Worm (Caenorhabditis elegans): Measurements from ENCODE around the gene rab-28.

rab-28 gene

DNA sequence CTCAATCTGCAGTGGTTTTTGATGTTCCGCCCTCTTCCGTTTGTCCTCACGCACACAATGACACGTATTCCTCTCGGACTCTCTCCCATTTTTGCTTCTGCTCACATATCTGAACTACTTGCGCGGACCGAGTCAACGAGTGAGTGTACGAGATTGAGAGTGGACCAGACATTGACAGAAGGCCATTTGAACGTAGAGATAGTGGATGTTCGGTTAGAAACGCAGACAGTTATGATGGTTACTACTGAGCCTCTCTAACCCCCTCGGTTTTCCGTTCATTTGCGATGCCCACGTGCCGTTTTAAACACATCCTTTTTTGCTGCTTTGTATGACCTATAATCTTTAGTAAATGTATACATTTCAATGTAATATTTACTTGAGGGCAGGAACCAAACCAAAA lies 27.4 kb downstream of the rab-28 start:
- TF ChIP-seq fkh-10 (GFP tag; optimal IDR thresholded peaks at IDR 0.05) = peak; percentile 6
- no peak for TF ChIP-seq sdz-12 (GFP tag; optimal IDR thresholded peaks at IDR 0.05)
- peak; percentile 99 for TF ChIP-seq aha-1 (tag)
- TF ChIP-seq ztf-11 (tag; optimal IDR thresholded peaks at IDR 0.05) = no peak
- TF ChIP-seq lim-7 (GFP tag; IDR thresholded peaks at IDR 0.05) = no peak
- TF ChIP-seq hlh-30 (tag; optimal IDR thresholded peaks at IDR 0.05; ENCODE audit: insufficient read depth) = peak; percentile 60
- peak in 1 of 2 experiments; percentile 92 for TF ChIP-seq mdl-1 (tag; optimal IDR thresholded peaks at IDR 0.05)
- TF ChIP-seq mep-1 (tag; optimal IDR thresholded peaks at IDR 0.05) = peak; percentile 45
- peak; percentile 12 to 58 for TF ChIP-seq lsy-2 (tag; optimal IDR thresholded peaks at IDR 0.05)
- TF ChIP-seq unc-39 (tag; optimal IDR thresholded peaks at IDR 0.05) = no peak
- TF ChIP-seq daf-19 (GFP tag; conservative IDR thresholded peaks at IDR 0.05) = no peak
- TF ChIP-seq nhr-111 (GFP tag; optimal IDR thresholded peaks at IDR 0.05) = no peak
- 0 out of 2 replicates have a peak, but pooled peaks have one; percentile 32 for TF ChIP-seq ceh-20 (GFP tag; IDR thresholded peaks at IDR 0.05)
- no peak for TF ChIP-seq nhr-42 (GFP tag; IDR thresholded peaks at IDR 0.05)
- TF ChIP-seq mxl-3 (GFP tag; optimal IDR thresholded peaks at IDR 0.05) = peak; percentile 19
- no peak for TF ChIP-seq madf-9 (GFP tag; conservative IDR thresholded peaks at IDR 0.05)
- TF ChIP-seq daf-8 (GFP tag; IDR thresholded peaks at IDR 0.05) = no peak
- TF ChIP-seq egl-27 (tag; optimal IDR thresholded peaks at IDR 0.05) = no peak
- no peak for TF ChIP-seq dmd-9 (GFP tag; IDR thresholded peaks at IDR 0.05)
- no peak for TF ChIP-seq ctbp-1 (GFP tag; IDR thresholded peaks at IDR 0.05)
- TF ChIP-seq rbr-2 (tag; optimal IDR thresholded peaks at IDR 0.05) = peak; percentile 27
- TF ChIP-seq hif-1 (tag; optimal IDR thresholded peaks at IDR 0.05) = peak in 1 of 2 experiments; percentile 36
- peak; percentile 60 for TF ChIP-seq mes-2 (tag; optimal IDR thresholded peaks at IDR 0.05; ENCODE audit: poor library complexity, severe bottlenecking)

DNA sequence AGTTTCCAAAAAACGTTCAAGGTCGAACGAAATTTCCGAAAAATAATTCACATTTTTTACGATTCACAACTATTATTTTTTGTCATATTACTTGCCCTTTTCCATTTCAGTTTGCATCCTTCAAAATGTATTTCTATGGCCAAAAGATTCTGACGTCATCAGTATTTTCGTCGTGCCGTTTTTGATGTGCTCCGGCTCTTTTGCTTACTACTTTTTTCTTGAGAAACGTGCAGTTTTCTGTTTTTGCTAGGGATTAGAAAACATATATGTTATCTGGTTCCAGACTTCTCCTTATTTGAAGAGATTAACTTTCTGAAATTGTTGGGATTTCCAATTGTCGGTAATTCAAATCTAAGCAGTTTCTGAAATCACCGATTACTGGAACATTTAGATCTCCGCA lies 28.0 kb downstream of the rab-28 start:
- TF ChIP-seq F49E8.2 (tag; optimal IDR thresholded peaks at IDR 0.05; ENCODE audit: borderline replicate concordance) = no peak
- TF ChIP-seq snpc-1.2 (GFP tag; IDR thresholded peaks at IDR 0.05) = no peak
- peak in 1 of 2 experiments; percentile 95 for TF ChIP-seq hif-1 (tag; optimal IDR thresholded peaks at IDR 0.05)
- TF ChIP-seq F10B5.3 (tag; optimal IDR thresholded peaks at IDR 0.05) = no peak
- TF ChIP-seq ceh-28 (tag; optimal IDR thresholded peaks at IDR 0.05) = no peak
- TF ChIP-seq aha-1 (tag) = peak; percentile 97
- peak in 1 of 2 experiments; percentile 26 for TF ChIP-seq lsy-2 (tag; optimal IDR thresholded peaks at IDR 0.05)
- TF ChIP-seq lin-15B (tag; optimal IDR thresholded peaks at IDR 0.05) = no peak
- TF ChIP-seq madf-5 (GFP tag; IDR thresholded peaks at IDR 0.05) = no peak
- TF ChIP-seq sdz-12 (GFP tag; optimal IDR thresholded peaks at IDR 0.05) = no peak
- no peak for TF ChIP-seq saeg-2 (GFP tag; IDR thresholded peaks at IDR 0.05)

DNA sequence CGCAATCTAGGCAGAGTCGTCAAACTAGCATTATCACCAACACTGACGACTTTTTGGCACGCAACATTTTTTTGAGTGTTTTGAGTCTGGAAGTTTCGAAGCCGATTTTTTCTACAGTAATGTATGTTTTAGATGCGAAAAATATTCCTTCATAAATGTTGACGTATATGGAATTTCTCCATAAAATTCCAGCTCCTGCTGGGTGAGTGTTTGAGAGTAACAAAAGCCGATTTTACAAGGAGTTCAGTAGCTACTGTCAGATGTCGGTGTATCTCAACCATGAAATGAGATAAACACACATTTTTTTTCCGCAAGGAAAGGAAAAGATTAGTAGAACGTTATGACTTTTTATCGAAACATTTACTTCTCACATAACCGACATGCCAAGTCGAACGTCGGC lies 29.0 kb downstream of the rab-28 start:
- TF ChIP-seq unc-62 (GFP tag; optimal IDR thresholded peaks at IDR 0.05 in 1 of 2) = peak in 1 of 2 experiments; percentile 94
- no peak for TF ChIP-seq unc-62 (tag; optimal IDR thresholded peaks at IDR 0.05)
- no peak for TF ChIP-seq attf-4 (tag; optimal IDR thresholded peaks at IDR 0.05)

DNA sequence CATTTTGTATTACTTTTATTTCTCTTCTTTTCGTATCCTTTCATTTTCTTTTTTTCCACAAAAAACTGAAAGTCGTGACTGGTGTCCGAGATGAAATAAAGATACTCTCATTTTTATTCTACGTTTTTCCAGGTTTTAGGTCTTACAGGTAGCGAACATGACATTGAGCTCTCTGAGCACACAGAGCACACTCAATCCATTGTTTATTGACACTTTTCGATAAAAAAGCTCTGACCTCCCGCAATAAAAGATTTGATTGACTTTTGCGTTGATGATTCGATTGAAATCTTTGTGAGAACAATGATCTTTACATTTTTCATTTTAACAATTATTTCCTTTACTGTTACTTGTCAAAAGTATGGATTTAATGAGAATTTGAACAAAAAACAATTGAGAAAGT lies 31.7 kb downstream of the rab-28 start, which contains the start of gene C46C2.6:
Gene C46C2.6 (plus strand): TSS at position 301 of the 400 bp plus-strand sequence.
- peak; percentile 14 for TF ChIP-seq ama-1 (optimal IDR thresholded peaks at IDR 0.05)
- TF ChIP-seq sdz-12 (GFP tag; optimal IDR thresholded peaks at IDR 0.05) = no peak
- no peak for TF ChIP-seq dpl-1 (GFP tag; optimal IDR thresholded peaks at IDR 0.05)
- no peak for TF ChIP-seq zip-11 (GFP tag; IDR thresholded peaks at IDR 0.05)
- no peak for TF ChIP-seq daf-12 (tag; optimal IDR thresholded peaks at IDR 0.05)
- no peak for TF ChIP-seq nhr-11 (tag; optimal IDR thresholded peaks at IDR 0.05)
- TF ChIP-seq nhr-28 (tag; optimal IDR thresholded peaks at IDR 0.05) = no peak
- no peak for TF ChIP-seq zip-2 (tag; optimal IDR thresholded peaks at IDR 0.05)
- no peak for TF ChIP-seq lin-29 (GFP tag; IDR thresholded peaks at IDR 0.05)
- no peak for TF ChIP-seq ZK546.5 (tag; optimal IDR thresholded peaks at IDR 0.05)
- no peak for TF ChIP-seq rbr-2 (tag; optimal IDR thresholded peaks at IDR 0.05)
- TF ChIP-seq lim-7 (GFP tag; IDR thresholded peaks at IDR 0.05) = no peak
- no peak for TF ChIP-seq madf-9 (GFP tag; conservative IDR thresholded peaks at IDR 0.05)
- TF ChIP-seq unc-62 (GFP tag; optimal IDR thresholded peaks at IDR 0.05 in 1 of 2) = peak in 1 of 2 experiments; percentile 4
- no peak for TF ChIP-seq unc-62 (tag; optimal IDR thresholded peaks at IDR 0.05)
- no peak for TF ChIP-seq F10B5.3 (tag; optimal IDR thresholded peaks at IDR 0.05)

Measured in whole organism, L4 larva.